Worm (Caenorhabditis elegans): Measurements from ENCODE around the gene C47E8.11.

DNA sequence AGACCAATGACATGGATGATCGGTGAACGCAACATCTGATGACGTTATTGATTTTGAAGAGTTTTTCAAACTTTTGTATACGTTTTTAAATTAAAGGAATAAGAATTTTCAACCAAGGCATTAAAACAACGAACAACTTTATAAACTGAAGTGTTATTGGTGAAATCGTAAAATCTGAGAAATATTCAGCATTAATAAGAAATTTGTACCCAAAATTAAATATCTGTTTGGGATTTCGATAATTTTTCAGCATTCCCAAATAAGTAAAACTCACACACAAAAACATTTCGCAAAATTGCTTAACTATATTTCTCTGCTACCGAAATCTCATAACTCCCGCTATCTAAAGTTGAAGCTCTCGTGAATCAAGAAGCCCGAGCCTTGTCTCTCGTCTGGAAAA, 28.8 kb upstream of the C47E8.11 start:
- no peak for TF ChIP-seq dao-5 (tag; optimal IDR thresholded peaks at IDR 0.05)
- TF ChIP-seq W03F9.2 (tag; optimal IDR thresholded peaks at IDR 0.05) = no peak

Data from whole organism, L4/young adult.